Worm (Caenorhabditis elegans): Measurements from ENCODE around the gene ceh-22.

DNA sequence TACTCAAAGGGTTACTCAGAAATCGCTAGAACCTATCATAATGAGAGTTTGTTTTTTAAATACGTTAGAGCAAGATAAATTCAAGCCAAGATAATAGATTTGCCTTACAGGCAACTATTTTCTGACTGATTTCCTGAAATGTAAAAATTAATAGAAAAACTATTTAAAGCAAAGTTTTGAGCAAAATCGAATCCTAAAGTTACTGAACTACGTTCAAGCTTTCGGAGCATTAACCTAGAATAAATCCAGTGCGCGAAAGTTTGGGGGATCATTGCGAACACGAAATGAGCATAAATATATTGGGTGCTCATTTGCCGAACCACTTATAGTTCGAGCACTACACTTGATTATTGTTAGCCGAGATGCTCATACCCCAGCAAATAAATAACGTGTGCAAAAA, at the start of gene ceh-22:
- TF ChIP-seq him-1 (tag; optimal IDR thresholded peaks at IDR 0.05), result no peak
- no peak for TF ChIP-seq dao-5 (tag; optimal IDR thresholded peaks at IDR 0.05)

All from whole organism, L4/young adult.